Worm (Caenorhabditis elegans): ENCODE measurements around the gene rla-2.

Gene rla-2

ce11 chrIV:13374918-13375317 is 4.8 kb upstream of the rla-2 start:
- no peak for TF ChIP-seq hlh-12 (tag; optimal IDR thresholded peaks at IDR 0.05)
- no peak for TF ChIP-seq ceh-58 (GFP tag; IDR thresholded peaks at IDR 0.05)
- TF ChIP-seq mes-4 (tag; optimal IDR thresholded peaks at IDR 0.05), result no peak
- no peak for TF ChIP-seq snpc-1.1 (tag; optimal IDR thresholded peaks at IDR 0.05; ENCODE audit: insufficient read depth)
- no peak for TF ChIP-seq F22D6.2 (tag; optimal IDR thresholded peaks at IDR 0.05)
- TF ChIP-seq lin-40 (tag; optimal IDR thresholded peaks at IDR 0.05), result no peak
- TF ChIP-seq sdz-38 (tag; optimal IDR thresholded peaks at IDR 0.05), result no peak
- TF ChIP-seq C06A6.2 (GFP tag; conservative IDR thresholded peaks at IDR 0.05), result no peak
- no peak for TF ChIP-seq T07F8.4 (tag; optimal IDR thresholded peaks at IDR 0.05)
- no peak for TF ChIP-seq xnd-1 (tag; optimal IDR thresholded peaks at IDR 0.05)
- no peak for TF ChIP-seq atf-7 (tag; optimal IDR thresholded peaks at IDR 0.05)
- TF ChIP-seq hlh-26 (GFP tag; conservative IDR thresholded peaks at IDR 0.05), result no peak
- TF ChIP-seq ztf-6 (GFP tag; IDR thresholded peaks at IDR 0.05), result no peak
- TF ChIP-seq ets-4 (GFP tag; optimal IDR thresholded peaks at IDR 0.05), result no peak
- TF ChIP-seq lag-1 (GFP tag; IDR thresholded peaks at IDR 0.05), result no peak
- no peak for TF ChIP-seq aptf-3 (GFP tag; IDR thresholded peaks at IDR 0.05)
- no peak for TF ChIP-seq snpc-1.3 (tag; optimal IDR thresholded peaks at IDR 0.05; ENCODE audit: insufficient read depth)
- no peak for TF ChIP-seq attf-5 (GFP tag; optimal IDR thresholded peaks at IDR 0.05)
- no peak for TF ChIP-seq nhr-90 (tag; optimal IDR thresholded peaks at IDR 0.05)

- TF ChIP-seq lsy-27 (tag; optimal IDR thresholded peaks at IDR 0.05; ENCODE audit: borderline replicate concordance, insufficient read depth), result no peak
- peak; percentile 14 for TF ChIP-seq ztf-18 (tag; optimal IDR thresholded peaks at IDR 0.05)
- TF ChIP-seq lsl-1 (GFP tag; optimal IDR thresholded peaks at IDR 0.05), result peak; percentile 6
Observed at ce11 chrIV:13371699-13372098, 1.6 kb upstream of the rla-2 start, which contains the start of gene Y62E10A.6. Gene Y62E10A.6, plus strand, starts transcription at chrIV:13371999.

ce11 chrIV:13369120-13369842 is 804 bp downstream of the rla-2 start, which contains the start of gene agt-1:
Gene agt-1, minus strand, starts transcription at chrIV:13369412.
- TF ChIP-seq lag-1 (GFP tag; IDR thresholded peaks at IDR 0.05), result no peak
- TF ChIP-seq K12H6.12 (tag; optimal IDR thresholded peaks at IDR 0.05), result no peak
- no peak for TF ChIP-seq attf-3 (GFP tag; conservative IDR thresholded peaks at IDR 0.05)
- no peak for TF ChIP-seq lin-35 (GFP tag; optimal IDR thresholded peaks at IDR 0.05)
- TF ChIP-seq repo-1 (tag; optimal IDR thresholded peaks at IDR 0.05), result peak; percentile 43
- no peak for TF ChIP-seq gei-17 (GFP tag; optimal IDR thresholded peaks at IDR 0.05)
- no peak for TF ChIP-seq ztf-26 (tag; optimal IDR thresholded peaks at IDR 0.05)
- TF ChIP-seq ztf-25 (GFP tag; IDR thresholded peaks at IDR 0.05), result no peak
- no peak for TF ChIP-seq T07F8.4 (tag; optimal IDR thresholded peaks at IDR 0.05)
- TF ChIP-seq F57C9.4 (tag; optimal IDR thresholded peaks at IDR 0.05), result no peak
- TF ChIP-seq pha-4 (tag; optimal IDR thresholded peaks at IDR 0.05), result no peak
- TF ChIP-seq lin-40 (tag; optimal IDR thresholded peaks at IDR 0.05), result no peak
- no peak for TF ChIP-seq F57A8.1 (GFP tag; optimal IDR thresholded peaks at IDR 0.05)
- TF ChIP-seq ceh-91 (GFP tag; IDR thresholded peaks at IDR 0.05), result no peak
- TF ChIP-seq F10E7.11 (tag; optimal IDR thresholded peaks at IDR 0.05), result no peak
- 0 out of 2 replicates have a peak, but pooled peaks have one; percentile 34 for TF ChIP-seq Y95B8A.8 (GFP tag; IDR thresholded peaks at IDR 0.05)
- TF ChIP-seq F23B12.7 (tag; optimal IDR thresholded peaks at IDR 0.05; ENCODE audit: insufficient read depth), result no peak
- TF ChIP-seq F55B11.4 (tag; optimal IDR thresholded peaks at IDR 0.05; ENCODE audit: borderline replicate concordance, insufficient read depth), result no peak
- TF ChIP-seq madf-6 (GFP tag; IDR thresholded peaks at IDR 0.05), result peak; percentile 74
- no peak for TF ChIP-seq bed-1 (GFP tag; IDR thresholded peaks at IDR 0.05)
- TF ChIP-seq ztf-22 (GFP tag; optimal IDR thresholded peaks at IDR 0.05), result no peak
- no peak for TF ChIP-seq him-1 (tag; optimal IDR thresholded peaks at IDR 0.05)
- no peak for TF ChIP-seq snpc-4 (GFP tag; optimal IDR thresholded peaks at IDR 0.05)
- peak in 2 of 4 experiments; percentile 40 to 71 for TF ChIP-seq snpc-4 (tag; optimal IDR thresholded peaks at IDR 0.05)
- TF ChIP-seq lsl-1 (GFP tag; optimal IDR thresholded peaks at IDR 0.05), result peak; percentile 5
- TF ChIP-seq nhr-27 (tag; optimal IDR thresholded peaks at IDR 0.05), result no peak
- TF ChIP-seq egrh-3 (GFP tag; IDR thresholded peaks at IDR 0.05), result peak; percentile 92

Data from whole organism, young adult.